Fruit fly (Drosophila melanogaster) whole organism: ENCODE data around the gene CG18754.

Experiments used
- CG8478 ChIP-seq: fragments of >200 bp; optimal IDR thresholded peaks from 2 replicates; lab custom pipeline; 2018; ENCODE audit warnings: inconsistent platforms
- Dll ChIP-seq: fragments of >200 bp; optimal IDR thresholded peaks from 2 replicates; lab custom pipeline; 2017
- EcR ChIP-seq, 2 experiments: fragments of >200 bp; optimal IDR thresholded peaks; 2 replicates each; lab custom pipeline; 2017; ENCODE audit warnings: missing biosample characterization in 2 of 2, missing genetic modification characterization in 2 of 2, missing genetic modification reagents in 2 of 2
- pan ChIP-seq: fragments of >200 bp; optimal IDR thresholded peaks from 2 replicates; lab custom pipeline; 2017
- psq ChIP-seq: fragments of >200 bp; optimal IDR thresholded peaks from 2 replicates; lab custom pipeline; 2017
- usp ChIP-seq: fragments of >200 bp; optimal IDR thresholded peaks from 2 replicates; lab custom pipeline; 2017; ENCODE audit warnings: missing biosample characterization, missing genetic modification characterization, mixed read lengths

DNA sequence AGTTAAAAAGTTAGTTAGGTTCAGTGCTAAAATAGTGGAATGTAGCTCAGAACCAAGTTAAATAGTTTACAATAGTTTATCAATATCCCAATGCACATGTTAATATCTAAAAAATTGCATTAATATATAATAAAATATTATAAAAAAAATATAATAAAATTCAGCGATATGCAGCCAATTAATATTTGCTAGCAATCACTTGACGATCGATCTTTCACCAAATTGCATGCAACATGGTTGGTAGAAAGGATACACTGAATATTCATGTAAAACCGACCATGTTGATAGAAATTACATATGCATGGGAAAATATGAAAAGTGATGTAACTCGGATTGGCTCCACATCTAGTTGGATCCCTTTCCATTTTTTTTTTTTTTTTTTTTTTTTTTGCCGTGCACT, 8.2 kb upstream of the CG18754 start:
- TF ChIP-seq usp (GFP tag; lab: Kevin White, UChicago) (no peak), EcR (GFP tag; optimal IDR thresholded peaks at IDR 0.05; lab: Kevin White, UChicago) (no peak), pan (lab: Kevin White, UChicago) (no peak), CG8478 (lab: Kevin White, UChicago) (no peak), psq (no peak), Dll (lab: Kevin White, UChicago) (no peak)
